Fruit fly (Drosophila melanogaster) whole organism, embryonic: ENCODE results near the gene Tasp1.

Experiments
- Ada2b ChIP-seq: fragments of 200-800 bp; sonication (Bioruptor generic); IDR thresholded peaks from 2 replicates; pipeline ENCODE4 v1.3.6; 2022; ENCODE audit warnings: missing biosample characterization, missing genetic modification characterization
- BEAF-32 ChIP-seq: fragments of 200-800 bp; sonication (Bioruptor generic); optimal IDR thresholded peaks from 3 replicates; lab custom pipeline; 2017; ENCODE audit warnings: missing biosample characterization, missing genetic modification characterization, mild to moderate bottlenecking, moderate library complexity, missing genetic modification reagents
- CG10147 ChIP-seq: fragments of 200-800 bp; sonication (Bioruptor generic); optimal IDR thresholded peaks from 2 replicates; lab custom pipeline; 2019; ENCODE audit warnings: missing biosample characterization, mild to moderate bottlenecking, missing genetic modification characterization, moderate library complexity
- CG10366 ChIP-seq: fragments of 200-800 bp; sonication (Bioruptor generic); IDR thresholded peaks from 2 replicates; pipeline ENCODE4 v1.3.6; 2022; ENCODE audit warnings: missing biosample characterization, missing genetic modification characterization
- CG12744 ChIP-seq: fragments of 200-800 bp; sonication (Bioruptor generic); optimal IDR thresholded peaks from 2 replicates; lab custom pipeline; 2016; ENCODE audit warnings: missing biosample characterization, missing genetic modification characterization
- CG17186 ChIP-seq: fragments of 200-800 bp; sonication (Bioruptor generic); optimal IDR thresholded peaks from 3 replicates; lab custom pipeline; 2017; ENCODE audit warnings: missing biosample characterization, missing genetic modification reagents, missing genetic modification characterization
- CG17802 ChIP-seq: fragments of 200-800 bp; sonication (Bioruptor generic); optimal IDR thresholded peaks from 2 replicates; lab custom pipeline; 2018; ENCODE audit warnings: missing biosample characterization, mild to moderate bottlenecking, missing genetic modification characterization, moderate library complexity
- CG1792 ChIP-seq: fragments of 200-800 bp; sonication (Bioruptor generic); optimal IDR thresholded peaks from 2 replicates; lab custom pipeline; 2016; ENCODE audit warnings: missing biosample characterization, missing genetic modification characterization
- CG2120 ChIP-seq: fragments of 200-800 bp; sonication (Bioruptor generic); optimal IDR thresholded peaks from 3 replicates; lab custom pipeline; 2016; ENCODE audit warnings: missing biosample characterization, missing genetic modification characterization
- CG2129 ChIP-seq: fragments of 200-800 bp; sonication (Bioruptor generic); IDR thresholded peaks from 2 replicates; pipeline ENCODE4 v1.3.6; 2022; ENCODE audit warnings: missing biosample characterization, missing genetic modification characterization; ENCODE audit not compliant: partially characterized antibody
- CG30020 ChIP-seq: fragments of 200-800 bp; optimal IDR thresholded peaks from 2 replicates; lab custom pipeline; 2019; ENCODE audit warnings: missing biosample characterization, mild to moderate bottlenecking, missing genetic modification characterization, moderate library complexity
- CG3407 ChIP-seq: fragments of 200-800 bp; sonication (Bioruptor generic); optimal IDR thresholded peaks from 2 replicates; lab custom pipeline; 2018; ENCODE audit warnings: missing biosample characterization, mild to moderate bottlenecking, missing genetic modification characterization
- CG42726 ChIP-seq: fragments of 200-800 bp; sonication (Bioruptor generic); IDR thresholded peaks from 2 replicates; pipeline ENCODE4 v1.3.6; 2022; ENCODE audit warnings: missing biosample characterization, missing genetic modification characterization; ENCODE audit not compliant: partially characterized antibody
- CG4617 ChIP-seq: fragments of 200-800 bp; sonication (Bioruptor generic); optimal IDR thresholded peaks from 3 replicates; lab custom pipeline; 2016; ENCODE audit warnings: missing biosample characterization, missing genetic modification characterization, borderline replicate concordance
- CG6689 ChIP-seq: fragments of 200-800 bp; sonication (Bioruptor generic); IDR thresholded peaks from 2 replicates; pipeline ENCODE4 v1.3.6; 2022; ENCODE audit warnings: missing biosample characterization, missing genetic modification characterization
- CG8281 ChIP-seq: fragments of 200-800 bp; sonication (Bioruptor generic); optimal IDR thresholded peaks from 2 replicates; lab custom pipeline; 2018; ENCODE audit warnings: missing biosample characterization, mild to moderate bottlenecking, missing genetic modification characterization, moderate library complexity
- CG9817 ChIP-seq: fragments of 200-800 bp; sonication (Bioruptor generic); optimal IDR thresholded peaks from 2 replicates; lab custom pipeline; 2018; ENCODE audit warnings: missing biosample characterization, mild to moderate bottlenecking, missing genetic modification characterization, moderate library complexity
- CG9876 ChIP-seq: fragments of 200-800 bp; sonication (Bioruptor generic); optimal IDR thresholded peaks from 2 replicates; lab custom pipeline; 2016; ENCODE audit warnings: missing biosample characterization, missing genetic modification characterization
- CoRest ChIP-seq: fragments of 200-800 bp; sonication (Bioruptor generic); optimal IDR thresholded peaks from 3 replicates; lab custom pipeline; 2018; ENCODE audit warnings: missing biosample characterization, mild to moderate bottlenecking, missing genetic modification characterization, moderate library complexity
- Dad ChIP-seq: fragments of 200-800 bp; sonication (Bioruptor generic); optimal IDR thresholded peaks from 3 replicates; lab custom pipeline; 2016; ENCODE audit warnings: missing biosample characterization, missing genetic modification characterization
- Dref ChIP-seq: fragments of 200-800 bp; sonication (Bioruptor generic); IDR thresholded peaks from 2 replicates; pipeline ENCODE4 v1.3.6; 2022; ENCODE audit warnings: missing biosample characterization, missing genetic modification characterization
- Fer3 ChIP-seq: fragments of 200-800 bp; sonication (Bioruptor generic); optimal IDR thresholded peaks from 2 replicates; lab custom pipeline; 2018; ENCODE audit warnings: missing biosample characterization, mild to moderate bottlenecking, missing genetic modification characterization, moderate library complexity
- Kr ChIP-seq: fragments of 200-800 bp; sonication (Bioruptor generic); optimal IDR thresholded peaks from 2 replicates; lab custom pipeline; 2017; ENCODE audit warnings: missing biosample characterization, mild to moderate bottlenecking, missing genetic modification characterization
- Lpt ChIP-seq: fragments of >200 bp; optimal IDR thresholded peaks from 2 replicates; lab custom pipeline; 2018; ENCODE audit warnings: missing biosample characterization, missing genetic modification characterization
- Mad ChIP-seq: fragments of 200-800 bp; sonication (Bioruptor generic); optimal IDR thresholded peaks from 2 replicates; lab custom pipeline; 2016; ENCODE audit warnings: missing biosample characterization, missing genetic modification characterization
- NK7.1 ChIP-seq: fragments of 200-800 bp; sonication (Bioruptor generic); optimal IDR thresholded peaks from 3 replicates; lab custom pipeline; 2016; ENCODE audit warnings: missing biosample characterization, missing genetic modification characterization
- Nf-YC ChIP-seq: fragments of 200-800 bp; optimal IDR thresholded peaks from 3 replicates; lab custom pipeline; 2019; ENCODE audit warnings: missing biosample characterization, mild to moderate bottlenecking, missing genetic modification characterization, moderate library complexity
- NfI ChIP-seq: fragments of 200-800 bp; sonication (Bioruptor generic); optimal IDR thresholded peaks from 3 replicates; lab custom pipeline; 2018; ENCODE audit warnings: missing biosample characterization, mild to moderate bottlenecking, missing genetic modification characterization, moderate library complexity
- Pdp1 ChIP-seq, 2 experiments: fragments of 200-800 bp; sonication (Bioruptor generic); optimal IDR thresholded peaks; 3 replicates each; lab custom pipeline; 2016; ENCODE audit warnings: missing biosample characterization in 2 of 2, missing genetic modification characterization in 2 of 2, mild to moderate bottlenecking in 1 of 2, moderate library complexity in 1 of 2
- Scr ChIP-seq: fragments of 200-800 bp; sonication (Bioruptor generic); IDR thresholded peaks from 2 replicates; pipeline ENCODE4 v1.3.6; 2022; ENCODE audit warnings: missing biosample characterization, missing genetic modification characterization; ENCODE audit not compliant: partially characterized antibody
- TFAM ChIP-seq: fragments of 200-800 bp; sonication (Bioruptor generic); optimal IDR thresholded peaks from 2 replicates; lab custom pipeline; 2017; ENCODE audit warnings: missing biosample characterization, missing genetic modification characterization, inconsistent platforms
- Trl ChIP-seq, 3 experiments: fragments of >200 bp in 2 of 3; fragments of 200-800 bp in 1 of 3; sonication (Bioruptor generic) in 1 of 3; optimal IDR thresholded peaks; 2 replicates in 1 of 3; 3 replicates in 2 of 3; lab custom pipeline; 2016 to 2017; ENCODE audit warnings: missing biosample characterization in 1 of 3, missing genetic modification characterization in 1 of 3
- Xrp1 ChIP-seq: fragments of 200-800 bp; sonication (Bioruptor generic); IDR thresholded peaks from 2 replicates; pipeline ENCODE4 v1.3.6; 2022; ENCODE audit warnings: missing biosample characterization, missing genetic modification characterization
- az2 ChIP-seq: fragments of 200-800 bp; sonication (Bioruptor generic); optimal IDR thresholded peaks from 3 replicates; lab custom pipeline; 2016; ENCODE audit warnings: missing biosample characterization, missing genetic modification characterization
- bcd ChIP-seq: fragments of 200-800 bp; sonication (Bioruptor generic); optimal IDR thresholded peaks from 2 replicates; lab custom pipeline; 2017; ENCODE audit warnings: missing biosample characterization, mild to moderate bottlenecking, missing genetic modification characterization
- cas ChIP-seq: fragments of 200-800 bp; sonication (Bioruptor generic); IDR thresholded peaks from 2 replicates; pipeline ENCODE4 v1.3.6; 2022; ENCODE audit warnings: missing biosample characterization, missing genetic modification characterization
- chm ChIP-seq: fragments of 200-800 bp; sonication (Bioruptor generic); IDR thresholded peaks from 2 replicates; pipeline ENCODE4 v1.3.6; 2022; ENCODE audit warnings: missing biosample characterization, missing genetic modification characterization
- esg ChIP-seq: fragments of 200-800 bp; sonication (Bioruptor generic); conservative IDR thresholded peaks from 2 replicates; pipeline ENCODE4 v1.3.6; 2022; ENCODE audit warnings: missing biosample characterization, missing genetic modification characterization
- fd64A ChIP-seq: fragments of 200-800 bp; sonication (Bioruptor generic); optimal IDR thresholded peaks from 3 replicates; lab custom pipeline; 2018; ENCODE audit warnings: missing biosample characterization, mild to moderate bottlenecking, missing genetic modification characterization
- gem ChIP-seq: fragments of 200-800 bp; sonication (Bioruptor generic); optimal IDR thresholded peaks from 2 replicates; lab custom pipeline; 2019; ENCODE audit warnings: missing biosample characterization, mild to moderate bottlenecking, missing genetic modification characterization, moderate library complexity
- hkb ChIP-seq, 2 experiments: fragments of 200-800 bp in 1 of 2; fragments of >200 bp in 1 of 2; sonication (Bioruptor generic) in 1 of 2; IDR thresholded peaks in 1 of 2; optimal IDR thresholded peaks in 1 of 2; 2 replicates each; pipeline versions ENCODE4 v1.3.6 to Lab custom; 2017 to 2022; ENCODE audit warnings: missing biosample characterization in 1 of 2, missing genetic modification characterization in 1 of 2
- luna ChIP-seq: fragments of 200-800 bp; sonication (Bioruptor generic); optimal IDR thresholded peaks from 2 replicates; lab custom pipeline; 2016; ENCODE audit warnings: missing biosample characterization, missing genetic modification characterization
- maf-S ChIP-seq: fragments of 200-800 bp; sonication (Bioruptor generic); optimal IDR thresholded peaks from 2 replicates; lab custom pipeline; 2016; ENCODE audit warnings: missing biosample characterization, missing genetic modification characterization
- nerfin-2 ChIP-seq: fragments of 200-800 bp; sonication (Bioruptor generic); IDR thresholded peaks from 2 replicates; pipeline ENCODE4 v1.3.6; 2022; ENCODE audit warnings: missing biosample characterization, missing genetic modification characterization; ENCODE audit not compliant: partially characterized antibody
- pb ChIP-seq: fragments of 200-800 bp; sonication (Bioruptor generic); optimal IDR thresholded peaks from 3 replicates; lab custom pipeline; 2016; ENCODE audit warnings: missing biosample characterization, missing genetic modification characterization
- rib ChIP-seq: fragments of 200-800 bp; sonication (Bioruptor generic); IDR thresholded peaks from 2 replicates; pipeline ENCODE4 v1.3.6; 2022; ENCODE audit warnings: missing biosample characterization, missing genetic modification characterization
- stc ChIP-seq: fragments of 200-800 bp; sonication (Bioruptor generic); IDR thresholded peaks from 2 replicates; pipeline ENCODE4 v1.3.6; 2022; ENCODE audit warnings: missing biosample characterization, missing genetic modification characterization
- stwl ChIP-seq: fragments of 200-800 bp; sonication (Bioruptor generic); optimal IDR thresholded peaks from 3 replicates; lab custom pipeline; 2018; ENCODE audit warnings: missing biosample characterization, mild to moderate bottlenecking, missing genetic modification characterization, moderate library complexity
- unc-4 ChIP-seq: fragments of 200-800 bp; sonication (Bioruptor generic); IDR thresholded peaks from 2 replicates; pipeline ENCODE4 v1.3.6; 2022; ENCODE audit warnings: missing biosample characterization, missing genetic modification characterization; ENCODE audit not compliant: partially characterized antibody

Gene Tasp1

DNA sequence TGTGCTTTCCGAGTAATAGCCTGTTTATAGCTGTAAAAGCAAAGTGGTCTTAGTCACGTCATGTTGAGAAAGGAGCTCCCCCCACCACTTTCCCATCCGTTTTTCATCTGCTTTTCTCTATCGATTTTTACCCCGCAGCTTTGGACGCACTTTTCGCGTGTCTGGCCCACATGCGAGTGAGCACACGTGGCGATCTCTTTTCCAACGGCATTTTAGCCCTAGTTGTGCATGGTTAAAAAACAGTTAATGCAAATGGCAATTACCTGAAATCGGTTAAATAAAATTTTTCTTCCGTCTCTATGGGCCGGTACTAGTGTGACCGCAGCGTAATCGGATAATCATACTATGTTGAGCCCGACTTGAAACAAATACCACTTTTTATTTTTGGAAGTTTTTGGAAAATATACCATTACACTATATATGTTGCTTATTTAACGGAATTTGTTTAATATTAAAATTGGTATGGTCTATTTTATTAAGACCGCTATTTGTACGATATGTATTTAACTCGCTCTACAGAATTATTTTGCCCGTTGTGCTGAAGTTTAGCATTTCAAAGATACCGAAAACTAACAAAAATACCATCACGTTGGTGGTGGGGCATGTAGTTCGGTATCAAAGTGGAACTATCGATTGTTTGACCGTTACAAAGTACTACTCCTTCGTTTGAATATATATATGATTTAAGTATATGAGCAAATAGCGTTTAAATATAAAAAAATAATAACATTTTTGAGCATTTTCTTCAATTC lies 24.9 kb upstream of the Tasp1 start, which contains the start of gene Zn72D (continued):
- no peak for TF ChIP-seq CG42726 (GFP tag; lab: Robert Waterston, UW)
- no peak for TF ChIP-seq maf-S
- TF ChIP-seq CG8281 (tag; lab: Kevin White, UChicago): no peak
- no peak for TF ChIP-seq CG10147 (GFP tag; lab: Kevin White, UChicago)
- no peak for TF ChIP-seq Trl (optimal IDR thresholded peaks at IDR 0.05; lab: Kevin White, UChicago)
- no peak for TF ChIP-seq Trl (GFP tag; optimal IDR thresholded peaks at IDR 0.05; lab: Kevin White, UChicago)
- TF ChIP-seq CG9876 (GFP tag; lab: Kevin White, UChicago): no peak
- no peak for TF ChIP-seq fd64A (GFP tag; lab: Kevin White, UChicago)
- TF ChIP-seq Nf-YC (tag; lab: Kevin White, UChicago): no peak
- TF ChIP-seq Fer3 (tag; lab: Kevin White, UChicago): no peak
- TF ChIP-seq stwl (tag; lab: Kevin White, UChicago): no peak
- TF ChIP-seq esg: no peak
- no peak for TF ChIP-seq CG6689 (GFP tag; lab: Robert Waterston, UW)
- TF ChIP-seq rib (GFP tag; lab: Robert Waterston, UW): no peak
- TF ChIP-seq Pdp1 (GFP tag; optimal IDR thresholded peaks at IDR 0.05; lab: Kevin White, UChicago): no peak
- TF ChIP-seq unc-4 (GFP tag; lab: Robert Waterston, UW): peak; percentile 36; the same call in 1 of the 2 replicates
- no peak for TF ChIP-seq nerfin-2 (GFP tag; lab: Robert Waterston, UW)
- no peak for TF ChIP-seq CG30020
- TF ChIP-seq CG2120: no peak
- no peak for TF ChIP-seq Lpt (GFP tag; lab: Kevin White, UChicago)
- TF ChIP-seq Mad: no peak
- TF ChIP-seq CG17186: no peak
- TF ChIP-seq NfI (GFP tag; lab: Kevin White, UChicago): no peak
- TF ChIP-seq Dref: peak; percentile 49
- TF ChIP-seq luna (GFP tag; lab: Kevin White, UChicago): no peak
- TF ChIP-seq TFAM (GFP tag; lab: Kevin White, UChicago): no peak
- no peak for TF ChIP-seq CG2129 (GFP tag; lab: Robert Waterston, UW)
- peak; percentile 69 for TF ChIP-seq BEAF-32 (GFP tag; lab: Kevin White, UChicago)
- TF ChIP-seq CG1792 (GFP tag; lab: Kevin White, UChicago): no peak
- no peak for TF ChIP-seq bcd
- TF ChIP-seq cas (GFP tag; lab: Robert Waterston, UW): no peak
- TF ChIP-seq NK7.1 (GFP tag; lab: Kevin White, UChicago): no peak
- no peak for TF ChIP-seq hkb (optimal IDR thresholded peaks at IDR 0.05; lab: Kevin White, UChicago)
- TF ChIP-seq hkb (GFP tag; IDR thresholded peaks at IDR 0.05; lab: Robert Waterston, UW): no peak; the same call in 1 of the 2 replicates
- peak; percentile 13 for TF ChIP-seq CoRest
- TF ChIP-seq az2 (GFP tag; lab: Kevin White, UChicago): no peak
- no peak for TF ChIP-seq CG3407
- TF ChIP-seq Scr (GFP tag; lab: Robert Waterston, UW): peak; percentile 58
- no peak for TF ChIP-seq Xrp1
- no peak for TF ChIP-seq Dad
- no peak for TF ChIP-seq Kr (GFP tag; lab: Kevin White, UChicago)
- peak; percentile 64 for TF ChIP-seq CG4617 (GFP tag; lab: Kevin White, UChicago)
- TF ChIP-seq chm (GFP tag; lab: Robert Waterston, UW): no peak
- no peak for TF ChIP-seq pb (GFP tag; lab: Kevin White, UChicago)
- no peak for TF ChIP-seq CG10366 (GFP tag; lab: Robert Waterston, UW)
- TF ChIP-seq stc (GFP tag; lab: Robert Waterston, UW): no peak
- TF ChIP-seq CG12744: no peak
- no peak for TF ChIP-seq CG9817 (tag; lab: Kevin White, UChicago)
- TF ChIP-seq Ada2b: no peak
- TF ChIP-seq CG17802 (tag; lab: Kevin White, UChicago): no peak
- no peak for TF ChIP-seq gem
